Fruit fly (Drosophila melanogaster): ENCODE data around the gene CG31274.

- TF ChIP-seq CG2202 (tag; optimal IDR thresholded peaks at IDR 0.05) (no peak), CG12942 (GFP tag; optimal IDR thresholded peaks at IDR 0.05) (no peak), Camta (GFP tag; optimal IDR thresholded peaks at IDR 0.05) (no peak), exex (tag; optimal IDR thresholded peaks at IDR 0.05) (no peak), grau (tag; optimal IDR thresholded peaks at IDR 0.05) (no peak), insv (GFP tag; optimal IDR thresholded peaks at IDR 0.05) (no peak), HHEX (GFP tag; optimal IDR thresholded peaks at IDR 0.05) (no peak), crc (GFP tag; optimal IDR thresholded peaks at IDR 0.05) (no peak), CG14710 (tag; optimal IDR thresholded peaks at IDR 0.05) (no peak), CG9609 (GFP tag; optimal IDR thresholded peaks at IDR 0.05) (no peak), en (GFP tag; optimal IDR thresholded peaks at IDR 0.05) (no peak), CG8388 (GFP tag; optimal IDR thresholded peaks at IDR 0.05) (no peak), Hr39 (optimal IDR thresholded peaks at IDR 0.05) (no peak), Pdp1 (GFP tag; optimal IDR thresholded peaks at IDR 0.05) (no peak)
These were observed 21.5 kb downstream of the CG31274 start, which contains the start of gene Pxd for dm6 chr3R:17014276-17014675.
